Fruit fly (Drosophila melanogaster) whole organism, prepupa: Measurements from ENCODE around the gene CG14194.
A peak's percentile ranks its signal among the peaks of the same experiment; 100 is the strongest.

ENCODE experiments used
- Blimp-1 ChIP-seq: fragments of 200-800 bp; sonication (Bioruptor generic); optimal IDR thresholded peaks from 3 replicates; lab custom pipeline; 2017; ENCODE audit warnings: missing biosample characterization, missing genetic modification characterization, mild to moderate bottlenecking, moderate library complexity, missing genetic modification reagents
- CG10669 ChIP-seq: fragments of 200-800 bp; sonication (Bioruptor generic); optimal IDR thresholded peaks from 3 replicates; lab custom pipeline; 2018; ENCODE audit warnings: missing biosample characterization, mild to moderate bottlenecking, missing genetic modification characterization, moderate library complexity
- CG11762 ChIP-seq: fragments of 200-800 bp; sonication (Bioruptor generic); optimal IDR thresholded peaks from 3 replicates; lab custom pipeline; 2016; ENCODE audit warnings: missing biosample characterization, missing genetic modification characterization; ENCODE audit not compliant: insufficient read depth
- CG34406 ChIP-seq: fragments of 200-800 bp; sonication (Bioruptor generic); optimal IDR thresholded peaks from 3 replicates; lab custom pipeline; 2016; ENCODE audit warnings: missing biosample characterization, missing genetic modification characterization
- CG3919 ChIP-seq: fragments of 200-800 bp; sonication (Bioruptor generic); optimal IDR thresholded peaks from 3 replicates; lab custom pipeline; 2016; ENCODE audit warnings: missing biosample characterization, missing genetic modification characterization
- CG4318 ChIP-seq: fragments of 200-800 bp; sonication (Bioruptor generic); optimal IDR thresholded peaks from 3 replicates; lab custom pipeline; 2017; ENCODE audit warnings: missing biosample characterization, mild to moderate bottlenecking, missing genetic modification characterization
- CG6163 ChIP-seq: fragments of 200-800 bp; sonication (Bioruptor generic); IDR thresholded peaks from 3 replicates; pipeline ENCODE4 v1.3.6; 2022; ENCODE audit warnings: missing biosample characterization, missing genetic modification characterization
- CG6276 ChIP-seq: fragments of 200-800 bp; sonication (Bioruptor generic); optimal IDR thresholded peaks from 2 replicates; lab custom pipeline; 2017; ENCODE audit warnings: missing biosample characterization, mild to moderate bottlenecking, missing genetic modification characterization
- CG6792 ChIP-seq: fragments of 200-800 bp; sonication (Bioruptor generic); optimal IDR thresholded peaks from 3 replicates; lab custom pipeline; 2016; ENCODE audit warnings: missing biosample characterization, missing genetic modification characterization
- CG6808 ChIP-seq: fragments of 200-800 bp; sonication (Bioruptor generic); optimal IDR thresholded peaks from 3 replicates; lab custom pipeline; 2017; ENCODE audit warnings: missing biosample characterization, missing genetic modification characterization, mild to moderate bottlenecking, moderate library complexity, missing genetic modification reagents
- CG7368 ChIP-seq: fragments of 200-800 bp; sonication (Bioruptor generic); optimal IDR thresholded peaks from 3 replicates; lab custom pipeline; 2016; ENCODE audit warnings: missing biosample characterization, missing genetic modification characterization
- CG8119 ChIP-seq: fragments of 200-800 bp; sonication (Bioruptor generic); IDR thresholded peaks from 3 replicates; pipeline ENCODE4 v1.3.6; 2022; ENCODE audit warnings: missing biosample characterization, missing genetic modification characterization
- CG8632 ChIP-seq: fragments of 200-800 bp; sonication (Bioruptor generic); optimal IDR thresholded peaks from 3 replicates; lab custom pipeline; 2016; ENCODE audit warnings: missing biosample characterization, missing genetic modification characterization
- CG9139 ChIP-seq: fragments of 200-800 bp; sonication (Bioruptor generic); optimal IDR thresholded peaks from 3 replicates; lab custom pipeline; 2017; ENCODE audit warnings: missing biosample characterization, mild to moderate bottlenecking, missing genetic modification characterization
- Eip75B ChIP-seq: fragments of 200-800 bp; sonication (Bioruptor generic); optimal IDR thresholded peaks from 3 replicates; lab custom pipeline; 2016; ENCODE audit warnings: missing biosample characterization, missing genetic modification characterization
- Eip78C ChIP-seq: fragments of 200-800 bp; sonication (Bioruptor generic); peaks from one replicate; lab custom pipeline; 2016; ENCODE audit warnings: missing biosample characterization, missing genetic modification characterization
- Ets21C ChIP-seq: fragments of 200-800 bp; sonication (Bioruptor generic); optimal IDR thresholded peaks from 3 replicates; lab custom pipeline; 2016; ENCODE audit warnings: missing biosample characterization, missing genetic modification characterization
- Ets96B ChIP-seq: fragments of 200-800 bp; optimal IDR thresholded peaks from 2 replicates; lab custom pipeline; 2019; ENCODE audit warnings: missing biosample characterization, mild to moderate bottlenecking, missing genetic modification characterization, moderate library complexity
- Gug ChIP-seq: fragments of 200-800 bp; sonication (Bioruptor generic); IDR thresholded peaks from 2 replicates; pipeline ENCODE4 v1.3.6; 2022; ENCODE audit warnings: missing biosample characterization, missing genetic modification characterization
- Hr38 ChIP-seq: sonication (Bioruptor generic); optimal IDR thresholded peaks from 2 replicates; lab custom pipeline; 2016; ENCODE audit warnings: missing biosample characterization, missing genetic modification characterization
- Hr4 ChIP-seq: fragments of 200-800 bp; sonication (Bioruptor generic); optimal IDR thresholded peaks from 3 replicates; lab custom pipeline; 2016; ENCODE audit warnings: missing biosample characterization, missing genetic modification characterization
- Lpt ChIP-seq: fragments of 200-800 bp; sonication (Bioruptor generic); optimal IDR thresholded peaks from 3 replicates; lab custom pipeline; 2016; ENCODE audit warnings: missing biosample characterization, missing genetic modification characterization
- Smox ChIP-seq: fragments of 200-800 bp; sonication (Bioruptor generic); optimal IDR thresholded peaks from 3 replicates; lab custom pipeline; 2016; ENCODE audit warnings: missing biosample characterization, missing genetic modification characterization
- Sox102F ChIP-seq: fragments of 200-800 bp; sonication (Bioruptor generic); optimal IDR thresholded peaks from 2 replicates; lab custom pipeline; 2016; ENCODE audit warnings: missing biosample characterization, mild to moderate bottlenecking, missing genetic modification characterization
- Sox15 ChIP-seq: fragments of 200-800 bp; sonication (Bioruptor generic); optimal IDR thresholded peaks from 3 replicates; lab custom pipeline; 2016; ENCODE audit warnings: missing biosample characterization, missing genetic modification characterization
- cyc ChIP-seq: fragments of 200-800 bp; sonication (Bioruptor generic); optimal IDR thresholded peaks from 3 replicates; lab custom pipeline; 2016; ENCODE audit warnings: missing biosample characterization, missing genetic modification characterization
- dsx ChIP-seq: fragments of 200-800 bp; optimal IDR thresholded peaks from 3 replicates; lab custom pipeline; 2019; ENCODE audit warnings: missing biosample characterization, mild to moderate bottlenecking, missing genetic modification characterization, moderate library complexity; ENCODE audit not compliant: poor library complexity, severe bottlenecking
- esn ChIP-seq: fragments of 200-800 bp; sonication (Bioruptor generic); optimal IDR thresholded peaks from 2 replicates; lab custom pipeline; 2016; ENCODE audit warnings: missing biosample characterization, mild to moderate bottlenecking, missing genetic modification characterization, moderate library complexity
- fd59A ChIP-seq: fragments of 200-800 bp; sonication (Bioruptor generic); optimal IDR thresholded peaks from 2 replicates; lab custom pipeline; 2017; ENCODE audit warnings: missing biosample characterization, mild to moderate bottlenecking, missing genetic modification characterization, missing genetic modification reagents
- fd85E ChIP-seq: fragments of 200-800 bp; sonication (Bioruptor generic); optimal IDR thresholded peaks from 3 replicates; lab custom pipeline; 2016; ENCODE audit warnings: missing biosample characterization, missing genetic modification characterization
- fkh ChIP-seq: fragments of 200-800 bp; sonication (Bioruptor generic); optimal IDR thresholded peaks from 3 replicates; lab custom pipeline; 2017; ENCODE audit warnings: missing biosample characterization, mild to moderate bottlenecking, missing genetic modification characterization, moderate library complexity
- net ChIP-seq: fragments of 200-800 bp; sonication (Bioruptor generic); optimal IDR thresholded peaks from 3 replicates; lab custom pipeline; 2016; ENCODE audit warnings: missing biosample characterization, missing genetic modification characterization
- salr ChIP-seq, 2 experiments: fragments of 200-800 bp; sonication (Bioruptor generic); optimal IDR thresholded peaks; 3 replicates each; lab custom pipeline; 2016 to 2018; ENCODE audit warnings: missing biosample characterization in 2 of 2, missing genetic modification characterization in 2 of 2, mild to moderate bottlenecking in 1 of 2
- svp ChIP-seq: fragments of 200-800 bp; sonication (Bioruptor generic); peaks from one replicate; lab custom pipeline; 2016; ENCODE audit warnings: missing biosample characterization, missing genetic modification characterization
- topi ChIP-seq: fragments of 200-800 bp; sonication (Bioruptor generic); optimal IDR thresholded peaks from 3 replicates; lab custom pipeline; 2016; ENCODE audit warnings: missing biosample characterization, missing genetic modification characterization
- vri ChIP-seq: fragments of 200-800 bp; sonication (Bioruptor generic); optimal IDR thresholded peaks from 3 replicates; lab custom pipeline; 2016; ENCODE audit warnings: missing biosample characterization, mild to moderate bottlenecking, missing genetic modification characterization

CG14194 gene

dm6 chrX:19166152-19166935, 27.0 kb upstream of the CG14194 start (continued):
- TF ChIP-seq net (GFP tag; lab: Kevin White, UChicago) (peak; percentile 19), CG4318 (peak; percentile 7), CG6808 (GFP tag; lab: Kevin White, UChicago) (peak; percentile 41), salr (GFP tag; optimal IDR thresholded peaks at IDR 0.05; lab: Kevin White, UChicago) (peak in 1 of 2 experiments; percentile 14), Hr4 (GFP tag; lab: Kevin White, UChicago) (peak; percentile 51), Lpt (GFP tag; lab: Kevin White, UChicago) (no peak)

dm6 chrX:19167032-19167568, 26.3 kb upstream of the CG14194 start, which contains the start of gene RhoGAP18B:
RhoGAP18B (minus strand) TSS chrX:19167082.
- TF ChIP-seq CG6163 (GFP tag; lab: Robert Waterston, UW) (0 out of 3 replicates have a peak, but pooled peaks have one; percentile 8), Eip75B (no peak)

dm6 chrX:19167586-19168403, 25.6 kb upstream of the CG14194 start:
- TF ChIP-seq CG8119 = no peak
- no peak for TF ChIP-seq Eip75B
- TF ChIP-seq dsx (GFP tag; lab: Kevin White, UChicago) = peak; percentile 18
- TF ChIP-seq svp (GFP tag; lab: Kevin White, UChicago) = peak; percentile 65
- no peak for TF ChIP-seq CG7368
- TF ChIP-seq topi = no peak
- no peak for TF ChIP-seq CG9139
- no peak for TF ChIP-seq CG6276 (GFP tag; lab: Kevin White, UChicago)
- TF ChIP-seq Eip78C (GFP tag; lab: Kevin White, UChicago) = no peak
- TF ChIP-seq CG10669 (GFP tag; lab: Kevin White, UChicago) = no peak
- peak; percentile 81 for TF ChIP-seq fkh
- no peak for TF ChIP-seq Hr38 (GFP tag; lab: Kevin White, UChicago)
- TF ChIP-seq Sox102F (GFP tag; lab: Kevin White, UChicago) = no peak
- TF ChIP-seq CG34406 (GFP tag; lab: Kevin White, UChicago) = no peak
- no peak for TF ChIP-seq fd85E (GFP tag; lab: Kevin White, UChicago)
- no peak for TF ChIP-seq CG3919 (GFP tag; lab: Kevin White, UChicago)
- no peak for TF ChIP-seq Ets21C (GFP tag; lab: Kevin White, UChicago)
- peak; percentile 50 for TF ChIP-seq vri
- TF ChIP-seq, all 60 proteins: peak for 4

dm6 chrX:19170791-19171190, 22.6 kb upstream of the CG14194 start, which contains the start of gene Inx5:
Inx5 (minus strand) TSS chrX:19170883.
- no peak for TF ChIP-seq Sox15 (GFP tag; lab: Kevin White, UChicago)
- TF ChIP-seq Ets96B = no peak
- TF ChIP-seq Hr38 (GFP tag; lab: Kevin White, UChicago) = no peak
- no peak for TF ChIP-seq CG6163 (GFP tag; lab: Robert Waterston, UW)
- TF ChIP-seq CG8632 (GFP tag; lab: Kevin White, UChicago) = no peak
- TF ChIP-seq Lpt (GFP tag; lab: Kevin White, UChicago) = no peak
- no peak for TF ChIP-seq CG10669 (GFP tag; lab: Kevin White, UChicago)

dm6 chrX:19171926-19172325, 21.4 kb upstream of the CG14194 start:
- TF ChIP-seq CG11762 (GFP tag; lab: Kevin White, UChicago) = no peak
- TF ChIP-seq esn = no peak
- no peak for TF ChIP-seq fd59A (GFP tag; lab: Kevin White, UChicago)
- TF ChIP-seq cyc (GFP tag; lab: Kevin White, UChicago) = no peak
- TF ChIP-seq Eip75B = no peak
- TF ChIP-seq CG6792 (GFP tag; lab: Kevin White, UChicago) = no peak
- no peak for TF ChIP-seq Blimp-1
- TF ChIP-seq CG9139 = no peak
- no peak for TF ChIP-seq Smox (GFP tag; lab: Kevin White, UChicago)
- TF ChIP-seq fd85E (GFP tag; lab: Kevin White, UChicago) = no peak
- TF ChIP-seq CG8632 (GFP tag; lab: Kevin White, UChicago) = no peak
- no peak for TF ChIP-seq Gug (GFP tag; lab: Robert Waterston, UW)
